Fruit fly (Drosophila melanogaster): ENCODE data around the gene CG11619.

Gene CG11619

DNA sequence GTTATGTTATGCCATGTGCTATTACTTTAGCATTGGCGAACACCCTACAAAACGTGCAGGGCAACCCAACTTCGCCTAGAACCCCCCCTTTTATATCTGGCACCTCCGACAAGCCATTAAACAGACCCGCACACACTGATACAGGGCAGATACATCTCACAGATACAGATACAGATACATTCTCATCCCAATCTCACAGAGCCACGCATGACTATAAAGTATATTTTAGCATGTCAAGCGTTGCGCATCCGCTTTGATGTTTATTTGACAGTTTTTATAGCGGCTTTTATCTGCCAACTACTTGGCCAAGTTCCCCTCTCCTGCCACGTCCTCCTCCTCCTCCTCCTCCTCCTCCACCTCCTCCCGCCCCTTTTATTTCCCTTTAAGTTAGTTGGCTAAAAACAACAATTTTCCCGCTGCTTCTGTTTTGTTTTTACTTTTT, 31.2 kb upstream of the CG11619 start (continued):
- TF ChIP-seq tap (tag; optimal IDR thresholded peaks at IDR 0.05) (no peak), Hr51 (GFP tag; optimal IDR thresholded peaks at IDR 0.05) (no peak), CG17328 (GFP tag; IDR thresholded peaks at IDR 0.05) (no peak), zfh1 (GFP tag; IDR thresholded peaks at IDR 0.05) (no peak), Eip74EF (GFP tag; optimal IDR thresholded peaks at IDR 0.05) (no peak), abd-A (tag; optimal IDR thresholded peaks at IDR 0.05) (peak; percentile 94), Dbx (GFP tag; IDR thresholded peaks at IDR 0.05) (0 out of 3 replicates have a peak, but pooled peaks have one; percentile 25), Kr (GFP tag; optimal IDR thresholded peaks at IDR 0.05) (no peak), gt (GFP tag; IDR thresholded peaks at IDR 0.05) (no peak), grn (GFP tag; optimal IDR thresholded peaks at IDR 0.05) (peak; percentile 10), Dek (tag; optimal IDR thresholded peaks at IDR 0.05) (no peak), CG11085 (GFP tag; IDR thresholded peaks at IDR 0.05) (no peak), Max (GFP tag; optimal IDR thresholded peaks at IDR 0.05) (no peak), Elba2 (GFP tag; optimal IDR thresholded peaks at IDR 0.05) (no peak), CG6689 (GFP tag; IDR thresholded peaks at IDR 0.05) (no peak), prd (optimal IDR thresholded peaks at IDR 0.05) (no peak), prd (GFP tag; IDR thresholded peaks at IDR 0.05) (no peak), CG7928 (GFP tag; optimal IDR thresholded peaks at IDR 0.05) (no peak), Asciz (GFP tag; optimal IDR thresholded peaks at IDR 0.05) (no peak), cg (GFP tag; optimal IDR thresholded peaks at IDR 0.05) (peak; percentile 57), sd (tag; optimal IDR thresholded peaks at IDR 0.05) (peak; percentile 73), HmgD (GFP tag; optimal IDR thresholded peaks at IDR 0.05) (no peak), CG2202 (tag; optimal IDR thresholded peaks at IDR 0.05) (no peak), CG15269 (tag; optimal IDR thresholded peaks at IDR 0.05) (peak; percentile 36), Hand (GFP tag; optimal IDR thresholded peaks at IDR 0.05) (no peak), CG11093 (GFP tag; IDR thresholded peaks at IDR 0.05) (no peak), D19A (tag; optimal IDR thresholded peaks at IDR 0.05) (peak; percentile 39), pho (GFP tag; optimal IDR thresholded peaks at IDR 0.05) (no peak), Antp (GFP tag; optimal IDR thresholded peaks at IDR 0.05) (no peak), chm (GFP tag; IDR thresholded peaks at IDR 0.05) (no peak), CG18262 (tag; optimal IDR thresholded peaks at IDR 0.05) (no peak), Pdp1 (GFP tag; optimal IDR thresholded peaks at IDR 0.05) (peak in 1 of 2 experiments; percentile 34), dmrt99B (tag; optimal IDR thresholded peaks at IDR 0.05) (no peak), Fer1 (GFP tag; optimal IDR thresholded peaks at IDR 0.05) (no peak), Abd-B (GFP tag; optimal IDR thresholded peaks at IDR 0.05) (peak; percentile 34), NK7.1 (GFP tag; optimal IDR thresholded peaks at IDR 0.05) (no peak), ro (GFP tag; IDR thresholded peaks at IDR 0.05) (no peak), Bdp1 (GFP tag; optimal IDR thresholded peaks at IDR 0.05) (no peak), CG9215 (GFP tag; IDR thresholded peaks at IDR 0.05) (no peak), CG11456 (GFP tag; IDR thresholded peaks at IDR 0.05) (0 out of 3 replicates have a peak, but pooled peaks have one; percentile 52), hth (optimal IDR thresholded peaks at IDR 0.05) (no peak), vfl (GFP tag; optimal IDR thresholded peaks at IDR 0.05) (no peak)

- TF ChIP-seq CG6765 (GFP tag; optimal IDR thresholded peaks at IDR 0.05) (no peak), CHES-1-like (GFP tag; optimal IDR thresholded peaks at IDR 0.05) (no peak), row (GFP tag; IDR thresholded peaks at IDR 0.05) (peak; percentile 36; the same call in 2 of the 3 replicates), tgo (GFP tag; IDR thresholded peaks at IDR 0.05) (0 out of 3 replicates have a peak, but pooled peaks have one; percentile 14), GATAe (GFP tag; conservative IDR thresholded peaks at IDR 0.05) (no peak), CG8944 (GFP tag; optimal IDR thresholded peaks at IDR 0.05) (peak; percentile 14), CG8290 (GFP tag; optimal IDR thresholded peaks at IDR 0.05) (no peak), CG8290 (tag; optimal IDR thresholded peaks at IDR 0.05) (peak in 1 of 2 experiments; percentile 56), CG12071 (GFP tag; optimal IDR thresholded peaks at IDR 0.05) (no peak), CG3407 (GFP tag; optimal IDR thresholded peaks at IDR 0.05) (no peak), MESR4 (GFP tag; optimal IDR thresholded peaks at IDR 0.05) (no peak), cwo (GFP tag; optimal IDR thresholded peaks at IDR 0.05) (peak; percentile 77), psq (GFP tag; optimal IDR thresholded peaks at IDR 0.05) (no peak)
Measured at dm6 chr3L:19018440-19018839, 30.3 kb upstream of the CG11619 start.
